In the genomic region with DNA sequence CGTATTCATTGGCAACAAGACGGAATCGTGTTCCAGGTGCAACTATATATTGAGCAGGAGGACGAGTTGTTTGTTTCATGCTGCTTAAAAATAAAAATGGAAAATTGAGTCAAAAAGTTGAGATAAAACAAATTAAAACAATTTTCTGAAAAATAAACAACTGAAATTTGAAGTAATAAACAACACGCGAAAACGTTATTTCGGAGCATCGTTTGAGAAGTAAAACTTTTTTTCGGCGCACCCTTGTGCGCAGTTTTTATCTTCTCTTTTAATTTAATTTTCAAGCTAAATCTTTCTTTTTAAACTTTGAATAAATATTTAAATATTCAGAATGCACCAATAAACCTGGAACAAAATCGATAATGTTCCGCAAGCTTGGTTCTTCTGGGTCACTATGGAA, we compare ENCODE assay signal across 6 worm cellular contexts.
TF ChIP-seq lines count a peak whose summit lies in the region.

A gene (minus strand): TSS at position 80 of the 400 bp plus-strand sequence.
A gene (plus strand): TSS at position 331 of the 400 bp plus-strand sequence.

TF ChIP-seq in whole organism, L1 larva, 84 proteins besides CTCF, POLR2A, EP300 and RAD21:
- peak in 1 of 3 experiments; percentile 14 for TF ChIP-seq dpl-1 (GFP tag; optimal IDR thresholded peaks at IDR 0.05; lab: Kevin White, UChicago)
- no peak for TF ChIP-seq hpl-2 (GFP tag; optimal IDR thresholded peaks at IDR 0.05; lab: Kevin White, UChicago)
- TF ChIP-seq lin-35 (GFP tag; optimal IDR thresholded peaks at IDR 0.05; lab: Kevin White, UChicago): peak; percentile 3 to 11
- no peak for TF ChIP-seq lir-3 (tag; optimal IDR thresholded peaks at IDR 0.05; lab: Kevin White, UChicago; ENCODE audit: poor library complexity)
- no peak for TF ChIP-seq egl-27 (tag; optimal IDR thresholded peaks at IDR 0.05; lab: Kevin White, UChicago)
- TF ChIP-seq efl-1 (optimal IDR thresholded peaks at IDR 0.05; lab: Kevin White, UChicago): no peak
- peak; percentile 2 to 81 for TF ChIP-seq efl-1 (GFP tag; optimal IDR thresholded peaks at IDR 0.05 in 1 of 2; lab: Kevin White, UChicago)
- TF ChIP-seq pqm-1 (tag; optimal IDR thresholded peaks at IDR 0.05; lab: Kevin White, UChicago): no peak

TF ChIP-seq in whole organism, L3 larva, 47 proteins besides CTCF, POLR2A, EP300 and RAD21:
- peak; percentile 42 for TF ChIP-seq pha-4 (tag; optimal IDR thresholded peaks at IDR 0.05; lab: Kevin White, UChicago)
- TF ChIP-seq nhr-28 (tag; optimal IDR thresholded peaks at IDR 0.05; lab: Kevin White, UChicago): no peak
TF ChIP-seq in whole organism, L3 larva: peak in this region for 1.

TF ChIP-seq in whole organism, L4 larva, 104 proteins besides CTCF, POLR2A, EP300 and RAD21:
- TF ChIP-seq T20F7.1 (GFP tag; optimal IDR thresholded peaks at IDR 0.05; lab: Kevin White, UChicago) (peak; percentile 88), nhr-41 (GFP tag; IDR thresholded peaks at IDR 0.05; lab: Robert Waterston, UW) (no peak)
TF ChIP-seq in whole organism, L4 larva: peak in this region for 1.

TF ChIP-seq in whole organism, late embryonic, 69 proteins besides CTCF, POLR2A, EP300 and RAD21:
- no peak for TF ChIP-seq sox-2 (GFP tag; IDR thresholded peaks at IDR 0.05; lab: Robert Waterston, UW)
- peak; percentile 19 for TF ChIP-seq unc-42 (tag; optimal IDR thresholded peaks at IDR 0.05; lab: Kevin White, UChicago)

TF ChIP-seq in whole organism, mixed stage, embryonic, 35 proteins besides CTCF, POLR2A, EP300 and RAD21:
- TF ChIP-seq ceh-39 (tag; optimal IDR thresholded peaks at IDR 0.05; lab: Kevin White, UChicago): no peak
- no peak for TF ChIP-seq unc-62 (GFP tag; optimal IDR thresholded peaks at IDR 0.05; lab: Kevin White, UChicago)
- TF ChIP-seq elt-1 (tag; optimal IDR thresholded peaks at IDR 0.05; lab: Kevin White, UChicago; ENCODE audit: borderline replicate concordance, insufficient read depth): no peak
- no peak for TF ChIP-seq blmp-1 (tag; optimal IDR thresholded peaks at IDR 0.05; lab: Kevin White, UChicago)
- TF ChIP-seq ces-1 (GFP tag; optimal IDR thresholded peaks at IDR 0.05; lab: Kevin White, UChicago): peak; percentile 36

TF ChIP-seq in whole organism, young adult, 124 proteins besides CTCF, POLR2A, EP300 and RAD21:
- TF ChIP-seq egl-18 (GFP tag; IDR thresholded peaks at IDR 0.05; lab: Robert Waterston, UW) (no peak), attf-3 (GFP tag; conservative IDR thresholded peaks at IDR 0.05; lab: Robert Waterston, UW) (peak; percentile 83)
